Worm (Caenorhabditis elegans): Measurements from ENCODE around the gene lido-17.

ce11 chrII:9343955-9344354, 48.7 kb downstream of the lido-17 start:
- TF ChIP-seq dao-5 (tag; optimal IDR thresholded peaks at IDR 0.05): no peak
- no peak for TF ChIP-seq W03F9.2 (tag; optimal IDR thresholded peaks at IDR 0.05)
